Worm (Caenorhabditis elegans): ENCODE measurements around the gene T23D5.3.

DNA sequence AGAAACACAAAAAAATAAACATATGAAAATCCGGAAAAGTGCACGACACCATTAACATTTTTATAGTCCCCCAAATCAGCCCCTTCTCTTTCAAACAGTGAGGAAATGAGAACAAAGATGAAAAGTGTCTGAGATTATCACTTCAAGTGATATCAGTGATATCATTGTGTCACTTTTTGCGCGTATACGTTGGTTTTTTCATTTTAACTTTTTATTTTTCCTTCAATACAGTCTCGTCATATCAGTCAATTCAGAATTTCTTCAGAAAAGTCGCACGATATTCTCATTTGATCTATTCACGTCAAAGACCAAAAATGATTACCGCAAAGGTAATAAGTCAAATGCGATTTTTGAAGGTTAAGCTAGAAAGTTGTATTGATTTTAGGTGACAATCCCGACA, 28.7 kb downstream of the T23D5.3 start, which contains the start of gene twk-34:
- TF ChIP-seq nhr-11 (tag; optimal IDR thresholded peaks at IDR 0.05) (no peak), dve-1 (tag; optimal IDR thresholded peaks at IDR 0.05) (no peak), sox-2 (GFP tag; IDR thresholded peaks at IDR 0.05) (no peak), hlh-30 (tag; optimal IDR thresholded peaks at IDR 0.05; ENCODE audit: insufficient read depth) (no peak), ama-1 (optimal IDR thresholded peaks at IDR 0.05) (no peak), ceh-22 (tag; optimal IDR thresholded peaks at IDR 0.05) (no peak), sox-4 (tag; optimal IDR thresholded peaks at IDR 0.05) (no peak), gmeb-2 (tag; optimal IDR thresholded peaks at IDR 0.05) (no peak), nfya-1 (tag; optimal IDR thresholded peaks at IDR 0.05) (no peak), K02D7.2 (tag; optimal IDR thresholded peaks at IDR 0.05) (no peak), madf-2 (tag; optimal IDR thresholded peaks at IDR 0.05) (no peak), pros-1 (tag; optimal IDR thresholded peaks at IDR 0.05) (no peak), pag-3 (tag; optimal IDR thresholded peaks at IDR 0.05; ENCODE audit: borderline replicate concordance) (no peak), ceh-31 (tag; optimal IDR thresholded peaks at IDR 0.05) (no peak)
